Worm (Caenorhabditis elegans) whole organism, midembryonic: ENCODE measurements around the gene C32D5.14.

Experiments used
- cog-1 ChIP-seq: sonication (generic microtip); optimal IDR thresholded peaks from 2 replicates; lab custom pipeline; 2016; ENCODE audit warnings: missing genetic modification characterization, missing compliant biosample characterization
- tab-1 ChIP-seq: fragments of 200-800 bp; sonication (Bioruptor generic); IDR thresholded peaks from 2 replicates; pipeline ENCODE4 v1.3.6; 2022; ENCODE audit warnings: missing genetic modification characterization, missing compliant biosample characterization
- ztf-23 ChIP-seq: fragments of 200-800 bp; sonication (Bioruptor generic); IDR thresholded peaks from 2 replicates; pipeline ENCODE4 v1.3.6; 2022; ENCODE audit warnings: missing genetic modification reagents, missing genetic modification characterization, missing compliant biosample characterization

DNA sequence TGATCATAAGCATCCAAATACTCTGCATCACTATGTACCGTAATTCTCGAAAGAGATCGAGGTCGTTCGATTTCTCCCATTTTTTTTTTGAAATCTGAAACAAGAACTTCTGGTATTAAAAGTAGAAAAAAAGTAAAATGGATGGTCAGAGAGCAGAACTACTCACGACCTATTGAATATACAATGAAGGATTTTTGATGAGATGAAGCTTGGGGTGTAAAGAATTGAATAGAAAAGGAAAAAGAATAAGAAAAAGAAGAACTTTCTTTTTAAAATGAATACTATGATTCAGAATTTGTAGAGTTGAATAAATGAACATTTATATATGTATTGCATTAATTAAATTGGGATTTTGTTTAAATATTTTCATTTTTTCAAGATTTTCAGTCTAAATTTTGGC, 1.4 kb upstream of the C32D5.14 start, which contains the start of gene ttc-39B:
- TF ChIP-seq ztf-23 (GFP tag; lab: Robert Waterston, UW) (no peak), cog-1 (tag; lab: Kevin White, UChicago) (no peak), tab-1 (no peak)
